Fruit fly (Drosophila melanogaster): Measurements from ENCODE around the gene sowah.

sowah gene

DNA sequence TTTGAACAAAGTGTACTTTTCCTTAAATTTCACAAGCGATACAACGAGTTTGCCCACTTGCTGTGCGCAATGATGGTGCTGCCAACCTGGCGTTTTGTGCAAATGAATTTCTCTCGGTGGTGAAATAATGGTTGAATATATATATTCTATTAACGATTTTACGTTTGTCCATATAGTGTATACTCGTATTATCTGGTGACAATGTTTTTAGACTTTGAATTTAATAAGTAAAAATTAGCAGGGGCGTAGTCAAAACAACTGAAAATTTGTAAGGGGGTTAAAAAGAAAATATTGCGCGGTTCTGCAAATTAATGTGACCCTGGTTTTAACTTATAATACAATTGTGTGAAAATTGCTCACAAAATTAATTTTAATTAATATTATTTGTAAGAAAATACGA is 48.4 kb downstream of the sowah start, which contains the start of the genes ver and Gcn5 (continued):
- TF ChIP-seq CG6792 (GFP tag; optimal IDR thresholded peaks at IDR 0.05) (peak; percentile 94), vri (GFP tag; optimal IDR thresholded peaks at IDR 0.05) (peak; percentile 98), Sox15 (GFP tag; optimal IDR thresholded peaks at IDR 0.05) (peak; percentile 95), Ets21C (GFP tag; optimal IDR thresholded peaks at IDR 0.05) (peak; percentile 94), CG10669 (GFP tag; optimal IDR thresholded peaks at IDR 0.05) (peak; percentile 94), Eip78C (GFP tag) (peak; percentile 99), spab (GFP tag; optimal IDR thresholded peaks at IDR 0.05) (peak; percentile 89), CG11902 (GFP tag; optimal IDR thresholded peaks at IDR 0.05) (peak; percentile 92), CG15336 (GFP tag; IDR thresholded peaks at IDR 0.05) (peak; percentile 97), svp (GFP tag) (peak; percentile 99), esn (GFP tag; optimal IDR thresholded peaks at IDR 0.05) (peak; percentile 98), Ets96B (tag; optimal IDR thresholded peaks at IDR 0.05) (peak; percentile 91), CG34406 (GFP tag; optimal IDR thresholded peaks at IDR 0.05) (peak; percentile 97), dsx (GFP tag; optimal IDR thresholded peaks at IDR 0.05; ENCODE audit: poor library complexity, severe bottlenecking) (peak; percentile 90), Eip93F (GFP tag; optimal IDR thresholded peaks at IDR 0.05) (peak; percentile 90), CG9139 (GFP tag; optimal IDR thresholded peaks at IDR 0.05) (peak; percentile 82)

DNA sequence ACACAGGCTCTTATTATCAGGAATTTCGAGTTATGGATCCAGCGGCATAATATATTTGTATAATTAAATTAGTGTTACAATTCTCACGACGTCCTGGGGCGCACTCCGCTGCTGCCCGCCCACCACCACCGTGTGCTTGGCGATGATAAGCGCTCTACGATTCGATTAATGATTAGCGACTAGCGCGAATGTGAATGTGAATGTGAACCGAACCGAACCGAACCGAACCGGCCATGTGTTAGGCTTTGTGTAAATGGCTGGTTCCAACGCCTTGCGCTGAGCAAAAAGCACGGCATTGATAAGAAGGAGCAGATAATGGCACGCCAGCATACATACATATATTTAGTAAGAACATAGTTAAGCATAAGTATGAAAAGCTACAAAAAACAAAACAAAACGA is 53.0 kb downstream of the sowah start:
- no peak for TF ChIP-seq CG8632 (GFP tag; optimal IDR thresholded peaks at IDR 0.05)
- no peak for TF ChIP-seq eg (GFP tag; IDR thresholded peaks at IDR 0.05)
- TF ChIP-seq svp (GFP tag), result peak; percentile 85
- TF ChIP-seq CG7368 (GFP tag; optimal IDR thresholded peaks at IDR 0.05), result no peak
- peak; percentile 12 for TF ChIP-seq vri (GFP tag; optimal IDR thresholded peaks at IDR 0.05)
- no peak for TF ChIP-seq salr (GFP tag; optimal IDR thresholded peaks at IDR 0.05)

DNA sequence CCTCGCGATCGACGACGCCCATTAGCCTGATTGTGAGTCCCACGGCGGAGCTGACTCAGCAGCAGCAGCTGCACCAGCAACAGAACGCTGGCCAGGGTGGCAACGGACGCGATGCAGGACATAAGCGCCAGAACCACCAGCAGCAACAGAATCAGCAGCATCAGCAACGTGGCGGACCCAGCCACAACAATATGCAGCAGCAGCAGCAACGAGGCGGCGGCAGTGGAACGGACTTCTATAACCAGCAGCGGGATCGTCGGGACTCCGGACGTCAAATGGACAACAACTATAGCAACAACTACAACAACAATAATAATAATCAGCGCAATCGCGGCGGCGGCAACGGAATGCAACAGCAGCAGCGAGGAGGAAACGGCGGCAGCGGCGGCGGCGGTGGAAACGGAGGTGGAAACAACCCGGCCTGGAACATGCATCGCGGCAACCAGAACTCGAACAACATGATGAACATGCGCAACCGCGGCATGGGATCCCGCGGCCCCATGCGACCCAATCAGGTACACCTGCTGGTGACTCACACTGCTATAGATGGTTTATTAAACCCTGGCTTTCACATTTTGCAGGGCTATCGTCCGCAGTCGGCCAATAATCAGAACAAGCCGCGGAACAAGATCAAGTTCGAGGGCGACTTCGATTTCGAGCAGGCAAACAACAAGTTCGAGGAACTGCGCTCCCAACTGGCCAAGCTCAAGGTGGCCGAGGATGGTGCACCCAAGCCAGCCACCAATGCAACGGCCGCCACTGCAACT is 54.7 kb downstream of the sowah start:
- no peak for TF ChIP-seq CG3032 (tag; optimal IDR thresholded peaks at IDR 0.05)
- peak; percentile 58 for TF ChIP-seq svp (GFP tag)

DNA sequence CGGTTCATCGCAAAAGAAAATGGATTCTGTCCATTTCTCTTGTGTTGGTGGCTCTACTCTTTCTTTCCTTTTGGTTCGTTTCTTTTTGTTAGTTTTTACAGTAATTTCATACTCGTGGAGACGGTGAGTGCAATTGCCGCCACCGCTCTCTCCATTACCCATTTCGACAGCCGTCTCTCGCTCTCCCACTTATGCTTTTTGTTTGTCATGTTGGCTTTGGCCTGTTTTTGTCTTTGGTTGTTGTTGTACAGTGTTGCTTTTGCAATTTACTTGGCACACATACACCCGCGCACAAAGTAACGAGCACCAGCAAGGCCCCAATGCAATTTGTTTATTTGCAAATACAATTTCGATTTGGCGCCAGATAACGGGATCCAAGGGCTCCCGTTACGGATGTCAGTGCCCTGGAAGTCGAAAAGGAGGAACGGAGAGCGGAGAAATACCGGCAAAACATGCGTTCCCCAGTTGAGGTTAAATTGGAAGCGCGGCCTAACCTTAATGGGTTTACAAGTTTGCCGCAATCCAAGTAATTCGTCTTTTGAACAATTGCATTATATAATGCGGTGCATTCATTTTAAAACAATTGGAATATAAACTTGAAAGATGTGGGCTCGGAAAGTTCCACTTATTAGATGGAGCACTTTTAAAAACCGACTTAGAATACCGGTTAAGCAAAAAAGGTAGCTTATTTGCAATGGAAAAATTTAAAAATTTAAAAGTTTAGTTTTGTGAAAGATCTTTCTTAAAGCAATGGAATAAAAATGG is 56.5 kb downstream of the sowah start:
- TF ChIP-seq CG4318 (GFP tag; optimal IDR thresholded peaks at IDR 0.05) (no peak), dac (GFP tag; optimal IDR thresholded peaks at IDR 0.05) (peak; percentile 55), fd59A (GFP tag; optimal IDR thresholded peaks at IDR 0.05) (peak; percentile 35), vri (GFP tag; optimal IDR thresholded peaks at IDR 0.05) (peak; percentile 53), Eip93F (GFP tag; optimal IDR thresholded peaks at IDR 0.05) (no peak), Hr4 (GFP tag; optimal IDR thresholded peaks at IDR 0.05) (peak; percentile 46), pdm3 (GFP tag; optimal IDR thresholded peaks at IDR 0.05) (peak; percentile 12), Gug (GFP tag; IDR thresholded peaks at IDR 0.05) (no peak; the same call in 1 of the 2 replicates), topi (GFP tag; optimal IDR thresholded peaks at IDR 0.05) (no peak), Sox14 (GFP tag; optimal IDR thresholded peaks at IDR 0.05) (peak; percentile 16), CG11294 (GFP tag; IDR thresholded peaks at IDR 0.05) (no peak; the same call in 1 of the 2 replicates), Eip78C (GFP tag) (peak; percentile 26), CG8119 (GFP tag; IDR thresholded peaks at IDR 0.05) (peak; percentile 90), CG3032 (tag; optimal IDR thresholded peaks at IDR 0.05) (peak; percentile 43), eg (GFP tag; IDR thresholded peaks at IDR 0.05) (peak; percentile 90), Eip75B (GFP tag; optimal IDR thresholded peaks at IDR 0.05) (peak; percentile 30), CG11902 (GFP tag; optimal IDR thresholded peaks at IDR 0.05) (no peak), OdsH (GFP tag; optimal IDR thresholded peaks at IDR 0.05) (no peak), CG34406 (GFP tag; optimal IDR thresholded peaks at IDR 0.05) (peak; percentile 29), Ets96B (tag; optimal IDR thresholded peaks at IDR 0.05) (peak; percentile 73), spab (GFP tag; optimal IDR thresholded peaks at IDR 0.05) (peak; percentile 77), fd85E (GFP tag; optimal IDR thresholded peaks at IDR 0.05) (no peak), CG6163 (GFP tag; IDR thresholded peaks at IDR 0.05) (peak; percentile 82), salr (GFP tag; optimal IDR thresholded peaks at IDR 0.05) (peak; percentile 15 to 36), net (GFP tag; optimal IDR thresholded peaks at IDR 0.05) (peak; percentile 54), CG6854 (GFP tag; optimal IDR thresholded peaks at IDR 0.05) (peak; percentile 44), CG6792 (GFP tag; optimal IDR thresholded peaks at IDR 0.05) (peak; percentile 1), CG8319 (GFP tag; optimal IDR thresholded peaks at IDR 0.05) (peak; percentile 1), CG32006 (GFP tag; optimal IDR thresholded peaks at IDR 0.05) (peak; percentile 56), Sox15 (GFP tag; optimal IDR thresholded peaks at IDR 0.05) (no peak), ss (GFP tag; optimal IDR thresholded peaks at IDR 0.05) (peak; percentile 89 to 90), CG6808 (GFP tag; optimal IDR thresholded peaks at IDR 0.05) (peak; percentile 85)

Measured in whole organism, prepupa.